Worm (Caenorhabditis elegans) whole organism, L2 larva: ENCODE measurements around the gene clec-138.

Source experiments
- elt-1 ChIP-seq: fragments of 150-350 bp; optimal IDR thresholded peaks from 2 replicates; lab custom pipeline; 2014; ENCODE audit warnings: missing biosample characterization, missing genetic modification characterization
- unc-39 ChIP-seq: fragments of 150-350 bp; optimal IDR thresholded peaks from 2 replicates; lab custom pipeline; 2014; ENCODE audit warnings: missing biosample characterization, missing genetic modification characterization
- unc-62 ChIP-seq: fragments of 150-350 bp; optimal IDR thresholded peaks from 2 replicates; lab custom pipeline; 2014; ENCODE audit warnings: missing biosample characterization, missing genetic modification reagents, missing genetic modification characterization

- TF ChIP-seq elt-1 (tag; lab: Kevin White, UChicago) (no peak), unc-39 (no peak), unc-62 (GFP tag; lab: Kevin White, UChicago) (no peak)
Observed at ce11 chrII:4663186-4663585, 43.6 kb upstream of the clec-138 start, which contains the start of gene T05A7.12.
